Fruit fly (Drosophila melanogaster): ENCODE results near the gene CG4572.

CG4572 gene

dm6 chr3R:19902926-19903739 lies 38.9 kb upstream of the CG4572 start, which contains the start of gene ClpX (continued):
- TF ChIP-seq chinmo (GFP tag; IDR thresholded peaks at IDR 0.05; ENCODE audit: partially characterized antibody) (0 out of 4 replicates have a peak, but pooled peaks have one; percentile 41), CG2889 (GFP tag; IDR thresholded peaks at IDR 0.05) (no peak), abd-A (tag; optimal IDR thresholded peaks at IDR 0.05) (no peak), CG8924 (tag; optimal IDR thresholded peaks at IDR 0.05) (no peak), sima (GFP tag; optimal IDR thresholded peaks at IDR 0.05) (no peak), Dll (GFP tag; IDR thresholded peaks at IDR 0.05; ENCODE audit: partially characterized antibody) (peak; percentile 75), Dek (tag; optimal IDR thresholded peaks at IDR 0.05) (peak; percentile 20), CG13624 (GFP tag; optimal IDR thresholded peaks at IDR 0.05) (peak; percentile 55), CG4404 (GFP tag; IDR thresholded peaks at IDR 0.05) (no peak), B-H2 (GFP tag; optimal IDR thresholded peaks at IDR 0.05) (peak; percentile 63), pum (GFP tag; optimal IDR thresholded peaks at IDR 0.05) (no peak), Dad (GFP tag; optimal IDR thresholded peaks at IDR 0.05) (peak; percentile 50), stc (GFP tag; IDR thresholded peaks at IDR 0.05) (no peak), CG2875 (GFP tag; optimal IDR thresholded peaks at IDR 0.05) (no peak), slou (GFP tag; optimal IDR thresholded peaks at IDR 0.05) (no peak), CG15269 (tag; optimal IDR thresholded peaks at IDR 0.05) (no peak), cg (GFP tag; optimal IDR thresholded peaks at IDR 0.05) (peak; percentile 72), CG6175 (GFP tag; IDR thresholded peaks at IDR 0.05) (no peak), ken (GFP tag; IDR thresholded peaks at IDR 0.05) (peak; percentile 26; the same call in 1 of the 3 replicates), twi (tag; optimal IDR thresholded peaks at IDR 0.05) (no peak), Kr (GFP tag; optimal IDR thresholded peaks at IDR 0.05) (no peak), bcd (GFP tag; optimal IDR thresholded peaks at IDR 0.05) (no peak), Hmx (GFP tag; optimal IDR thresholded peaks at IDR 0.05) (no peak), CG42726 (GFP tag; IDR thresholded peaks at IDR 0.05; ENCODE audit: partially characterized antibody) (peak; percentile 46; the same call in 1 of the 2 replicates), CG14965 (GFP tag; optimal IDR thresholded peaks at IDR 0.05; ENCODE audit: borderline replicate concordance) (no peak), pb (GFP tag; optimal IDR thresholded peaks at IDR 0.05) (no peak), fd102C (GFP tag; optimal IDR thresholded peaks at IDR 0.05) (no peak), slbo (GFP tag; IDR thresholded peaks at IDR 0.05) (no peak), CG43689 (GFP tag; IDR thresholded peaks at IDR 0.05) (no peak), Mes4 (GFP tag; optimal IDR thresholded peaks at IDR 0.05) (no peak), CG4707 (GFP tag; optimal IDR thresholded peaks at IDR 0.05) (peak; percentile 100), CG13894 (tag; optimal IDR thresholded peaks at IDR 0.05) (peak; percentile 10), CG15479 (GFP tag; optimal IDR thresholded peaks at IDR 0.05) (peak; percentile 80), H15 (GFP tag; IDR thresholded peaks at IDR 0.05) (no peak), Sin3A (optimal IDR thresholded peaks at IDR 0.05) (peak; percentile 35), zen (tag; optimal IDR thresholded peaks at IDR 0.05) (no peak), Bdp1 (GFP tag; optimal IDR thresholded peaks at IDR 0.05) (no peak), CG14710 (tag; optimal IDR thresholded peaks at IDR 0.05) (peak; percentile 76), Chrac-16 (GFP tag; optimal IDR thresholded peaks at IDR 0.05) (no peak), Antp (GFP tag; optimal IDR thresholded peaks at IDR 0.05) (no peak), Elba2 (GFP tag; optimal IDR thresholded peaks at IDR 0.05) (no peak), wek (GFP tag; optimal IDR thresholded peaks at IDR 0.05) (no peak), NfI (GFP tag; optimal IDR thresholded peaks at IDR 0.05) (peak; percentile 9), CG13287 (GFP tag; IDR thresholded peaks at IDR 0.05; ENCODE audit: partially characterized antibody) (peak; percentile 80), CG18011 (GFP tag; optimal IDR thresholded peaks at IDR 0.05) (no peak), az2 (GFP tag; optimal IDR thresholded peaks at IDR 0.05) (no peak), CG9215 (GFP tag; IDR thresholded peaks at IDR 0.05) (no peak), CG2678 (tag; optimal IDR thresholded peaks at IDR 0.05) (no peak), D19A (tag; optimal IDR thresholded peaks at IDR 0.05) (no peak)
